Fruit fly (Drosophila melanogaster) whole organism, embryonic: ENCODE data around the gene CG18749.

Source experiments
- Asciz ChIP-seq: fragments of 200-800 bp; sonication (Bioruptor generic); optimal IDR thresholded peaks from 2 replicates; lab custom pipeline; 2017; ENCODE audit warnings: missing biosample characterization, mild to moderate bottlenecking, missing genetic modification characterization, missing genetic modification reagents
- Blimp-1 ChIP-seq: fragments of 200-800 bp; sonication (Bioruptor generic); optimal IDR thresholded peaks from 3 replicates; lab custom pipeline; 2018; ENCODE audit warnings: missing biosample characterization, missing genetic modification characterization, mild to moderate bottlenecking, moderate library complexity, missing genetic modification reagents
- BtbVII ChIP-seq: fragments of 200-800 bp; sonication (Bioruptor generic); optimal IDR thresholded peaks from 3 replicates; lab custom pipeline; 2017; ENCODE audit warnings: missing biosample characterization, mild to moderate bottlenecking, missing genetic modification characterization
- CG10979 ChIP-seq: fragments of 200-800 bp; sonication (Bioruptor generic); optimal IDR thresholded peaks from 2 replicates; lab custom pipeline; 2018; ENCODE audit warnings: missing biosample characterization, mild to moderate bottlenecking, missing genetic modification characterization, moderate library complexity
- CG11456 ChIP-seq: fragments of 200-800 bp; sonication (Bioruptor generic); IDR thresholded peaks from 3 replicates; pipeline ENCODE4 v1.3.6; 2022; ENCODE audit warnings: missing biosample characterization, missing genetic modification characterization
- CG11504 ChIP-seq: fragments of 200-800 bp; sonication (Bioruptor generic); optimal IDR thresholded peaks from 3 replicates; lab custom pipeline; 2019; ENCODE audit warnings: missing biosample characterization, mild to moderate bottlenecking, missing genetic modification characterization, moderate library complexity
- CG12104 ChIP-seq: fragments of 200-800 bp; sonication (Bioruptor generic); optimal IDR thresholded peaks from 3 replicates; lab custom pipeline; 2016; ENCODE audit warnings: missing biosample characterization, missing genetic modification characterization
- CG12769 ChIP-seq: fragments of 200-800 bp; sonication (Bioruptor generic); optimal IDR thresholded peaks from 2 replicates; lab custom pipeline; 2019; ENCODE audit warnings: missing biosample characterization, mild to moderate bottlenecking, missing genetic modification characterization, moderate library complexity
- CG15073 ChIP-seq: fragments of 200-800 bp; sonication (Bioruptor generic); optimal IDR thresholded peaks from 2 replicates; lab custom pipeline; 2016; ENCODE audit warnings: missing biosample characterization, missing genetic modification characterization
- CG15696 ChIP-seq: fragments of 200-800 bp; sonication (Bioruptor generic); optimal IDR thresholded peaks from 2 replicates; lab custom pipeline; 2019; ENCODE audit warnings: missing biosample characterization, mild to moderate bottlenecking, missing genetic modification characterization, moderate library complexity
- CG17568 ChIP-seq: fragments of 200-800 bp; sonication (Bioruptor generic); optimal IDR thresholded peaks from 2 replicates; lab custom pipeline; 2018; ENCODE audit warnings: missing biosample characterization, mild to moderate bottlenecking, missing genetic modification characterization, moderate library complexity
- CG1832 ChIP-seq: fragments of 200-800 bp; sonication (Bioruptor generic); optimal IDR thresholded peaks from 2 replicates; lab custom pipeline; 2017; ENCODE audit warnings: missing biosample characterization, mild to moderate bottlenecking, missing genetic modification characterization, inconsistent platforms
- CG31365 ChIP-seq: fragments of 200-800 bp; sonication (Bioruptor generic); optimal IDR thresholded peaks from 2 replicates; lab custom pipeline; 2018; ENCODE audit warnings: missing biosample characterization, mild to moderate bottlenecking, missing genetic modification characterization
- CG31388 ChIP-seq: fragments of 200-800 bp; sonication (Bioruptor generic); optimal IDR thresholded peaks from 2 replicates; lab custom pipeline; 2016; ENCODE audit warnings: missing biosample characterization, missing genetic modification characterization
- CG33557 ChIP-seq: fragments of 200-800 bp; sonication (Bioruptor generic); optimal IDR thresholded peaks from 2 replicates; lab custom pipeline; 2019; ENCODE audit warnings: missing biosample characterization, mild to moderate bottlenecking, missing genetic modification characterization, moderate library complexity
- CG4424 ChIP-seq: fragments of 200-800 bp; sonication (Bioruptor generic); optimal IDR thresholded peaks from 3 replicates; lab custom pipeline; 2016; ENCODE audit warnings: missing biosample characterization, missing genetic modification characterization
- CG6813 ChIP-seq: fragments of 200-800 bp; sonication (Bioruptor generic); optimal IDR thresholded peaks from 2 replicates; lab custom pipeline; 2017; ENCODE audit warnings: missing biosample characterization, missing genetic modification characterization, mild to moderate bottlenecking, moderate library complexity, missing genetic modification reagents
- CG7556 ChIP-seq: fragments of 200-800 bp; sonication (Bioruptor generic); optimal IDR thresholded peaks from 2 replicates; lab custom pipeline; 2017; ENCODE audit warnings: missing biosample characterization, mild to moderate bottlenecking, missing genetic modification characterization
- CG8924 ChIP-seq: fragments of 200-800 bp; optimal IDR thresholded peaks from 3 replicates; lab custom pipeline; 2019; ENCODE audit warnings: missing biosample characterization, mild to moderate bottlenecking, missing genetic modification characterization, moderate library complexity
- CHES-1-like ChIP-seq: fragments of 200-800 bp; sonication (Bioruptor generic); optimal IDR thresholded peaks from 2 replicates; lab custom pipeline; 2016; ENCODE audit warnings: missing biosample characterization, missing genetic modification characterization
- Camta ChIP-seq: fragments of 200-800 bp; sonication (Bioruptor generic); optimal IDR thresholded peaks from 2 replicates; lab custom pipeline; 2016; ENCODE audit warnings: missing biosample characterization, missing genetic modification characterization
- CkIIα-i1 ChIP-seq: fragments of 200-800 bp; sonication (Bioruptor generic); IDR thresholded peaks from 2 replicates; pipeline ENCODE4 v1.3.6; 2022; ENCODE audit warnings: missing biosample characterization, missing genetic modification characterization
- Drgx ChIP-seq: fragments of 200-800 bp; sonication (Bioruptor generic); IDR thresholded peaks from 2 replicates; pipeline ENCODE4 v1.3.6; 2022; ENCODE audit warnings: missing biosample characterization, missing genetic modification characterization
- Elba2 ChIP-seq: fragments of 200-800 bp; sonication (Bioruptor generic); optimal IDR thresholded peaks from 3 replicates; lab custom pipeline; 2016; ENCODE audit warnings: missing biosample characterization, missing genetic modification characterization
- H15 ChIP-seq: fragments of 200-800 bp; sonication (Bioruptor generic); IDR thresholded peaks from 3 replicates; pipeline ENCODE4 v1.3.6; 2022; ENCODE audit warnings: missing biosample characterization, missing genetic modification characterization
- HLHmδ ChIP-seq: fragments of 200-800 bp; sonication (Bioruptor generic); optimal IDR thresholded peaks from 2 replicates; lab custom pipeline; 2018; ENCODE audit warnings: missing biosample characterization, mild to moderate bottlenecking, missing genetic modification characterization, moderate library complexity
- Hr3 ChIP-seq: fragments of 200-800 bp; sonication (Bioruptor generic); optimal IDR thresholded peaks from 3 replicates; lab custom pipeline; 2016; ENCODE audit warnings: missing biosample characterization, missing genetic modification characterization
- Meics ChIP-seq: fragments of 200-800 bp; sonication (Bioruptor generic); optimal IDR thresholded peaks from 2 replicates; lab custom pipeline; 2017; ENCODE audit warnings: missing biosample characterization, mild to moderate bottlenecking, missing genetic modification characterization
- Myb ChIP-seq: fragments of 200-800 bp; sonication (Bioruptor generic); optimal IDR thresholded peaks from 2 replicates; lab custom pipeline; 2016; ENCODE audit warnings: missing biosample characterization, missing genetic modification characterization
- NC2α ChIP-seq: fragments of 200-800 bp; sonication (Bioruptor generic); optimal IDR thresholded peaks from 2 replicates; lab custom pipeline; 2016; ENCODE audit warnings: missing biosample characterization, missing genetic modification characterization
- NK7.1 ChIP-seq: fragments of 200-800 bp; sonication (Bioruptor generic); optimal IDR thresholded peaks from 3 replicates; lab custom pipeline; 2016; ENCODE audit warnings: missing biosample characterization, missing genetic modification characterization
- Nf-YB ChIP-seq: fragments of 200-800 bp; sonication (Bioruptor generic); optimal IDR thresholded peaks from 3 replicates; lab custom pipeline; 2019; ENCODE audit warnings: missing biosample characterization, mild to moderate bottlenecking, missing genetic modification characterization, moderate library complexity
- Nf-YC ChIP-seq: fragments of 200-800 bp; optimal IDR thresholded peaks from 3 replicates; lab custom pipeline; 2019; ENCODE audit warnings: missing biosample characterization, mild to moderate bottlenecking, missing genetic modification characterization, moderate library complexity
- Oli ChIP-seq: fragments of 200-800 bp; sonication (Bioruptor generic); optimal IDR thresholded peaks from 2 replicates; lab custom pipeline; 2018; ENCODE audit warnings: missing biosample characterization, mild to moderate bottlenecking, missing genetic modification characterization, moderate library complexity
- PHDP ChIP-seq: fragments of 200-800 bp; sonication (Bioruptor generic); optimal IDR thresholded peaks from 3 replicates; lab custom pipeline; 2018; ENCODE audit warnings: missing biosample characterization, mild to moderate bottlenecking, missing genetic modification characterization, moderate library complexity
- Vsx1 ChIP-seq: fragments of 200-800 bp; sonication (Bioruptor generic); optimal IDR thresholded peaks from 2 replicates; lab custom pipeline; 2017; ENCODE audit warnings: missing biosample characterization, mild to moderate bottlenecking, missing genetic modification characterization, missing genetic modification reagents
- YL-1 ChIP-seq: fragments of 200-800 bp; sonication (Bioruptor generic); optimal IDR thresholded peaks from 3 replicates; lab custom pipeline; 2017; ENCODE audit warnings: missing biosample characterization, mild to moderate bottlenecking, missing genetic modification characterization
- gfzf ChIP-seq: fragments of 200-800 bp; sonication (Bioruptor generic); optimal IDR thresholded peaks from 2 replicates; lab custom pipeline; 2016; ENCODE audit warnings: missing biosample characterization, mild to moderate bottlenecking, missing genetic modification characterization, moderate library complexity
- hth ChIP-seq: fragments of >200 bp; optimal IDR thresholded peaks from 2 replicates; lab custom pipeline; 2017; ENCODE audit warnings: inconsistent platforms
- mam ChIP-seq: fragments of 200-800 bp; sonication (Bioruptor generic); optimal IDR thresholded peaks from 3 replicates; lab custom pipeline; 2016; ENCODE audit warnings: missing biosample characterization, missing genetic modification characterization
- nerfin-2 ChIP-seq: fragments of 200-800 bp; sonication (Bioruptor generic); IDR thresholded peaks from 2 replicates; pipeline ENCODE4 v1.3.6; 2022; ENCODE audit warnings: missing biosample characterization, missing genetic modification characterization; ENCODE audit not compliant: partially characterized antibody
- pfk ChIP-seq: fragments of 200-800 bp; sonication (Bioruptor generic); optimal IDR thresholded peaks from 2 replicates; lab custom pipeline; 2018; ENCODE audit warnings: missing biosample characterization, mild to moderate bottlenecking, missing genetic modification characterization, moderate library complexity
- trh ChIP-seq: fragments of 200-800 bp; sonication (Bioruptor generic); optimal IDR thresholded peaks from 2 replicates; lab custom pipeline; 2016; ENCODE audit warnings: missing biosample characterization, missing genetic modification characterization
- unpg ChIP-seq: fragments of 200-800 bp; sonication (Bioruptor generic); optimal IDR thresholded peaks from 3 replicates; lab custom pipeline; 2018; ENCODE audit warnings: missing biosample characterization, mild to moderate bottlenecking, missing genetic modification characterization, moderate library complexity
- wor ChIP-seq: fragments of 200-800 bp; sonication (Bioruptor generic); IDR thresholded peaks from 2 replicates; pipeline ENCODE4 v1.3.6; 2022; ENCODE audit warnings: missing biosample characterization, missing genetic modification characterization

The CG18749 gene

dm6 chr3R:8233370-8233773 is 10.5 kb upstream of the CG18749 start, which contains the start of gene PolI (continued):
- TF ChIP-seq CG12769 (tag; lab: Kevin White, UChicago) (peak; percentile 59), CG11456 (GFP tag; lab: Robert Waterston, UW) (no peak), Myb (peak; percentile 99), hth (lab: Kevin White, UChicago) (no peak), wor (GFP tag; lab: Robert Waterston, UW) (no peak), CG33557 (GFP tag; lab: Kevin White, UChicago) (no peak), CG11504 (tag; lab: Kevin White, UChicago) (peak; percentile 48), BtbVII (no peak), CG17568 (peak; percentile 22), CG15073 (GFP tag; lab: Kevin White, UChicago) (no peak), Blimp-1 (GFP tag; lab: Kevin White, UChicago) (no peak), CG31365 (peak; percentile 23), CG12104 (no peak), unpg (no peak), CG6813 (GFP tag; lab: Kevin White, UChicago) (no peak), CG1832 (GFP tag; lab: Kevin White, UChicago) (no peak), Vsx1 (GFP tag; lab: Kevin White, UChicago) (no peak), Camta (GFP tag; lab: Kevin White, UChicago) (peak; percentile 19), Elba2 (GFP tag; lab: Kevin White, UChicago) (peak; percentile 12), CG10979 (tag; lab: Kevin White, UChicago) (peak; percentile 8), CG4424 (GFP tag; lab: Kevin White, UChicago) (peak; percentile 32), HLHmδ (GFP tag; lab: Kevin White, UChicago) (no peak), gfzf (peak; percentile 29), CkIIα-i1 (GFP tag; lab: Robert Waterston, UW) (no peak), Meics (GFP tag; lab: Kevin White, UChicago) (no peak), CG7556 (GFP tag; lab: Kevin White, UChicago) (no peak), NC2α (GFP tag; lab: Kevin White, UChicago) (peak; percentile 20), PHDP (tag; lab: Kevin White, UChicago) (peak; percentile 42), mam (GFP tag; lab: Kevin White, UChicago) (peak; percentile 26), CG8924 (tag; lab: Kevin White, UChicago) (peak; percentile 2), pfk (GFP tag; lab: Kevin White, UChicago) (no peak), Drgx (GFP tag; lab: Robert Waterston, UW) (no peak), Oli (tag; lab: Kevin White, UChicago) (no peak), CG15696 (peak; percentile 35), Asciz (GFP tag; lab: Kevin White, UChicago) (no peak), Hr3 (GFP tag; lab: Kevin White, UChicago) (no peak), NK7.1 (GFP tag; lab: Kevin White, UChicago) (no peak), Nf-YC (tag; lab: Kevin White, UChicago) (peak; percentile 37), trh (no peak), YL-1 (peak; percentile 76), Nf-YB (GFP tag; lab: Kevin White, UChicago) (peak; percentile 42), nerfin-2 (GFP tag; lab: Robert Waterston, UW) (no peak), H15 (GFP tag; lab: Robert Waterston, UW) (no peak), CHES-1-like (GFP tag; lab: Kevin White, UChicago) (peak; percentile 27), CG31388 (GFP tag; lab: Kevin White, UChicago) (no peak)
